Worm (Caenorhabditis elegans) whole organism, L3 larva: ENCODE results near the gene egl-9.

Experiments used
- R02D3.7 ChIP-seq: fragments of 150-350 bp; optimal IDR thresholded peaks from 2 replicates; lab custom pipeline; 2014; ENCODE audit warnings: missing biosample characterization, missing genetic modification characterization
- aly-2 ChIP-seq: fragments of 150-350 bp; optimal IDR thresholded peaks from 2 replicates; lab custom pipeline; 2014; ENCODE audit warnings: missing biosample characterization, missing genetic modification characterization
- ceh-16 ChIP-seq: sonication (generic microtip); optimal IDR thresholded peaks from 2 replicates; lab custom pipeline; 2017; ENCODE audit warnings: missing biosample characterization, missing genetic modification characterization
- ceh-82 ChIP-seq: fragments of 150-350 bp; optimal IDR thresholded peaks from 2 replicates; lab custom pipeline; 2014; ENCODE audit warnings: missing biosample characterization, missing genetic modification characterization
- elt-1 ChIP-seq: fragments of 150-350 bp; optimal IDR thresholded peaks from 2 replicates; lab custom pipeline; 2014; ENCODE audit warnings: missing biosample characterization, missing genetic modification characterization
- nhr-11 ChIP-seq: fragments of 150-350 bp; optimal IDR thresholded peaks from 2 replicates; lab custom pipeline; 2014; ENCODE audit warnings: missing biosample characterization, missing genetic modification characterization
- nhr-237 ChIP-seq: fragments of 150-350 bp; optimal IDR thresholded peaks from 2 replicates; lab custom pipeline; 2014; ENCODE audit warnings: missing biosample characterization, missing genetic modification characterization
- pha-4 ChIP-seq: fragments of 150-350 bp; optimal IDR thresholded peaks from 2 replicates; lab custom pipeline; 2014; ENCODE audit warnings: missing biosample characterization, missing genetic modification reagents, missing genetic modification characterization
- pqm-1 ChIP-seq: fragments of 150-350 bp; optimal IDR thresholded peaks from 2 replicates; lab custom pipeline; 2017; ENCODE audit warnings: missing biosample characterization, missing genetic modification characterization, inconsistent platforms
- skn-1 ChIP-seq: fragments of 150-350 bp; optimal IDR thresholded peaks from 2 replicates; lab custom pipeline; 2014; ENCODE audit warnings: missing biosample characterization, missing genetic modification characterization
- snpc-4 ChIP-seq: fragments of 150-350 bp; optimal IDR thresholded peaks from 2 replicates; lab custom pipeline; 2014; ENCODE audit warnings: missing biosample characterization, missing genetic modification characterization
- unc-39 ChIP-seq: sonication (generic microtip); optimal IDR thresholded peaks from 4 replicates; lab custom pipeline; 2017; ENCODE audit warnings: missing biosample characterization, missing genetic modification characterization
- unc-62 ChIP-seq: fragments of 150-350 bp; sonication (generic microtip); optimal IDR thresholded peaks from 4 replicates; lab custom pipeline; 2014; ENCODE audit warnings: missing biosample characterization, missing genetic modification reagents, missing genetic modification characterization
- ztf-11 ChIP-seq: fragments of 150-350 bp; optimal IDR thresholded peaks from 2 replicates; lab custom pipeline; 2014; ENCODE audit warnings: missing biosample characterization, missing genetic modification characterization

DNA sequence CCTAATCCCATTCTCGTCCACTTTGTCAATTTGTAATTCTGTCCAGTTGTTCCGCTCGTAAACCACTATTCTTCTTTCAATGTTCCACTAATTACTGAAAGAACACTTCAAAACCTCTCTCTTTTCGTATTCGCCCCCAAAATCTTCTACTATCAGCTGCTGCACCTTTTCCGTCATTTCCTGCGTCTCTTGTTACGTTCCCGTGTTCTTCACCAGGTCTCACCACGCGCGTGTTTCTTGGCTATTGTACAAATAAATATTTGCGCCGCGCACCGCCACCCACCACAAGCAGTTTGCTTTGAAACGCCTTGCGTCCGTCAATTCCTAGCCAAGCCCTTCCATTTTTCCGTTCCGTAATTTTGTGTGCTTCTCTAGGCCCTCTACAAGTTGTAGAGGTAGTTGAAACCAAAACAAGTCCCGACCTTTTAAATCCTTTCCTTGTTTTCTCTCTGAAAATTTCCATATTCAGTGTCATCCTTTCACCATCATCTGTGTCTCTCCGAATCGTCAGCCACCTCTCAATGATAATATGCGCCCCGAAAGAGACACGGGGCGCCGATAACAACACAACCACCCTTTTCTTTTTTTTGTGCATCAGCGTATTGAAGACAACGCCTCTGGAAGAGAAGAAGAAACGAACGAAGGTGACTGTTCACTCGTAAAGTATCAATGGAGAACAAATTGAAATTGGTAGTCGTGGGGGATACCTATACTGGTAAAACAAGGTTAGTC lies 9.9 kb downstream of the egl-9 start, which contains the start of the genes crp-1 and Y32F6B.9:
- no peak for TF ChIP-seq aly-2
- TF ChIP-seq elt-1 (tag; lab: Kevin White, UChicago) = no peak
- peak; percentile 7 for TF ChIP-seq pha-4 (tag; lab: Kevin White, UChicago)
- peak; percentile 15 for TF ChIP-seq pqm-1 (tag; lab: Kevin White, UChicago)
- no peak for TF ChIP-seq unc-39 (tag; lab: Kevin White, UChicago)
- no peak for TF ChIP-seq unc-62
- TF ChIP-seq snpc-4 = no peak
- TF ChIP-seq ceh-16 (tag; lab: Kevin White, UChicago) = no peak
- TF ChIP-seq nhr-237 (tag; lab: Kevin White, UChicago) = no peak
- TF ChIP-seq ceh-82 (tag; lab: Kevin White, UChicago) = no peak
- TF ChIP-seq skn-1 (tag; lab: Kevin White, UChicago) = no peak
- TF ChIP-seq ztf-11 = no peak
- TF ChIP-seq R02D3.7 (tag; lab: Kevin White, UChicago) = no peak
- no peak for TF ChIP-seq nhr-11 (tag; lab: Kevin White, UChicago)
